Fruit fly (Drosophila melanogaster): ENCODE measurements around the gene CG5004.
A peak's percentile ranks its signal among the peaks of the same experiment; 100 is the strongest.

CG5004 gene

dm6 chrX:17123545-17124203, 16.3 kb downstream of the CG5004 start (continued):
- peak; percentile 63 for TF ChIP-seq Bteb2 (GFP tag; optimal IDR thresholded peaks at IDR 0.05)
- peak; percentile 26 for TF ChIP-seq Kr (GFP tag; optimal IDR thresholded peaks at IDR 0.05)
- peak; percentile 17 for TF ChIP-seq CG18764 (GFP tag; optimal IDR thresholded peaks at IDR 0.05)
- TF ChIP-seq bab2 (GFP tag; optimal IDR thresholded peaks at IDR 0.05) = peak; percentile 51
- peak; percentile 34 for TF ChIP-seq slp2 (GFP tag; optimal IDR thresholded peaks at IDR 0.05)
- TF ChIP-seq Bdp1 (GFP tag; optimal IDR thresholded peaks at IDR 0.05) = no peak
- TF ChIP-seq fd64A (GFP tag; optimal IDR thresholded peaks at IDR 0.05) = peak; percentile 43
- TF ChIP-seq CG11093 (GFP tag; IDR thresholded peaks at IDR 0.05) = 0 out of 3 replicates have a peak, but pooled peaks have one; percentile 33
- peak; percentile 78 for TF ChIP-seq CG7839 (tag; optimal IDR thresholded peaks at IDR 0.05)
- peak; percentile 52 for TF ChIP-seq CG15514 (GFP tag; optimal IDR thresholded peaks at IDR 0.05)
- TF ChIP-seq CG5180 (GFP tag; optimal IDR thresholded peaks at IDR 0.05) = peak; percentile 64
- TF ChIP-seq gce (GFP tag; IDR thresholded peaks at IDR 0.05) = no peak
- TF ChIP-seq NC2α (GFP tag; optimal IDR thresholded peaks at IDR 0.05) = no peak
- no peak for TF ChIP-seq ftz-f1 (GFP tag; optimal IDR thresholded peaks at IDR 0.05)
- peak; percentile 85 for TF ChIP-seq ci (GFP tag; IDR thresholded peaks at IDR 0.05)
- no peak for TF ChIP-seq HmgD (GFP tag; optimal IDR thresholded peaks at IDR 0.05)
- peak; percentile 71 for TF ChIP-seq CG3281 (GFP tag; optimal IDR thresholded peaks at IDR 0.05)
- peak; percentile 46 for TF ChIP-seq Six4 (GFP tag; optimal IDR thresholded peaks at IDR 0.05)
- no peak for TF ChIP-seq HLH4C (GFP tag; IDR thresholded peaks at IDR 0.05; ENCODE audit: partially characterized antibody)
- peak; percentile 30 for TF ChIP-seq slou (GFP tag; optimal IDR thresholded peaks at IDR 0.05)
- TF ChIP-seq prd (optimal IDR thresholded peaks at IDR 0.05) = no peak
- peak; percentile 73 for TF ChIP-seq prd (GFP tag; IDR thresholded peaks at IDR 0.05)
- TF ChIP-seq H2.0 (GFP tag; IDR thresholded peaks at IDR 0.05) = peak; percentile 72
- TF ChIP-seq Opbp (GFP tag; IDR thresholded peaks at IDR 0.05; ENCODE audit: partially characterized antibody) = no peak
- TF ChIP-seq CG18619 (GFP tag; optimal IDR thresholded peaks at IDR 0.05) = peak; percentile 63
- TF ChIP-seq CG10543 (GFP tag; optimal IDR thresholded peaks at IDR 0.05) = peak; percentile 43
- TF ChIP-seq CG2202 (tag; optimal IDR thresholded peaks at IDR 0.05) = peak; percentile 37
- no peak for TF ChIP-seq emc (GFP tag; optimal IDR thresholded peaks at IDR 0.05)
- peak; percentile 33 for TF ChIP-seq wek (GFP tag; optimal IDR thresholded peaks at IDR 0.05)
- TF ChIP-seq CG10431 (GFP tag; optimal IDR thresholded peaks at IDR 0.05) = no peak
- TF ChIP-seq Hmr (GFP tag; optimal IDR thresholded peaks at IDR 0.05) = peak; percentile 78
- peak; percentile 47 for TF ChIP-seq odd (GFP tag; optimal IDR thresholded peaks at IDR 0.05)
- TF ChIP-seq CG30403 (GFP tag; optimal IDR thresholded peaks at IDR 0.05) = peak; percentile 77
- TF ChIP-seq Mrtf (GFP tag; IDR thresholded peaks at IDR 0.05) = 0 out of 3 replicates have a peak, but pooled peaks have one; percentile 26
- peak; percentile 29 for TF ChIP-seq CG3838 (GFP tag; optimal IDR thresholded peaks at IDR 0.05)
- TF ChIP-seq sima (GFP tag; optimal IDR thresholded peaks at IDR 0.05) = no peak
- no peak for TF ChIP-seq Vsx1 (GFP tag; optimal IDR thresholded peaks at IDR 0.05)
- peak; percentile 76 for TF ChIP-seq ranshi (GFP tag; IDR thresholded peaks at IDR 0.05)
- TF ChIP-seq CG3065 (GFP tag; optimal IDR thresholded peaks at IDR 0.05) = no peak
- no peak for TF ChIP-seq Scr (GFP tag; IDR thresholded peaks at IDR 0.05; ENCODE audit: partially characterized antibody)
- TF ChIP-seq pita (GFP tag; optimal IDR thresholded peaks at IDR 0.05) = no peak
- no peak for TF ChIP-seq CG10565 (GFP tag; optimal IDR thresholded peaks at IDR 0.05)
- no peak for TF ChIP-seq Hmx (GFP tag; optimal IDR thresholded peaks at IDR 0.05)
- TF ChIP-seq CG17361 (GFP tag; IDR thresholded peaks at IDR 0.05) = peak; percentile 76; the same call in 2 of the 3 replicates
- peak; percentile 63 for TF ChIP-seq D19A (tag; optimal IDR thresholded peaks at IDR 0.05)
- peak; percentile 22 for TF ChIP-seq sug (tag; optimal IDR thresholded peaks at IDR 0.05)
- peak; percentile 56 for TF ChIP-seq CG8388 (GFP tag; optimal IDR thresholded peaks at IDR 0.05)
- TF ChIP-seq eve (GFP tag; optimal IDR thresholded peaks at IDR 0.05) = peak in 1 of 2 experiments; percentile 87
- peak; percentile 39 for TF ChIP-seq Spps (tag; optimal IDR thresholded peaks at IDR 0.05)
- TF ChIP-seq Sry-β (GFP tag; optimal IDR thresholded peaks at IDR 0.05) = no peak

Data from whole organism, embryonic.